Worm (Caenorhabditis elegans) whole organism, early embryonic: ENCODE measurements around the gene mrps-16.

Source experiments
- ama-1 ChIP-seq: fragments of 150-350 bp; optimal IDR thresholded peaks from 2 replicates; lab custom pipeline; 2014
- ceh-13 ChIP-seq: fragments of 200-800 bp; sonication (Bioruptor generic); optimal IDR thresholded peaks from 2 replicates; lab custom pipeline; 2018; ENCODE audit warnings: mild to moderate bottlenecking, missing genetic modification characterization, missing compliant biosample characterization

ce11 chrII:5447381-5447780 lies 26.8 kb upstream of the mrps-16 start, which contains the start of gene cex-1:
- TF ChIP-seq ceh-13 (no peak), ama-1 (lab: Kevin White, UChicago) (no peak)
